Fruit fly (Drosophila melanogaster) whole organism, pupa: ENCODE measurements around the gene poe.

Experiments used
- CG10348 ChIP-seq: fragments of 200-800 bp; sonication (Bioruptor generic); IDR thresholded peaks from 2 replicates; pipeline ENCODE4 v1.3.6; 2022; ENCODE audit warnings: missing biosample characterization, missing genetic modification characterization
- CG12605 ChIP-seq: fragments of 200-800 bp; sonication (Bioruptor generic); IDR thresholded peaks from 2 replicates; pipeline ENCODE4 v1.3.6; 2022; ENCODE audit warnings: missing biosample characterization, missing genetic modification characterization
- CG13204 ChIP-seq: fragments of 200-800 bp; sonication (Bioruptor generic); optimal IDR thresholded peaks from 2 replicates; lab custom pipeline; 2018; ENCODE audit warnings: missing biosample characterization, mild to moderate bottlenecking, missing genetic modification characterization, moderate library complexity
- CG14655 ChIP-seq: fragments of 200-800 bp; sonication (Bioruptor generic); optimal IDR thresholded peaks from 3 replicates; lab custom pipeline; 2017; ENCODE audit warnings: mild to moderate bottlenecking, missing biosample characterization, missing genetic modification reagents, missing genetic modification characterization
- CG15710 ChIP-seq: fragments of 200-800 bp; sonication (Bioruptor generic); optimal IDR thresholded peaks from 2 replicates; lab custom pipeline; 2018; ENCODE audit warnings: missing biosample characterization, mild to moderate bottlenecking, missing genetic modification characterization, moderate library complexity
- CG17806 ChIP-seq: fragments of 200-800 bp; sonication (Bioruptor generic); optimal IDR thresholded peaks from 2 replicates; lab custom pipeline; 2018; ENCODE audit warnings: missing biosample characterization, mild to moderate bottlenecking, missing genetic modification characterization, moderate library complexity
- CG32121 ChIP-seq: fragments of 200-800 bp; sonication (Bioruptor generic); IDR thresholded peaks from 2 replicates; pipeline ENCODE4 v1.3.6; 2022; ENCODE audit warnings: missing biosample characterization, missing genetic modification characterization
- CG34367 ChIP-seq: fragments of 200-800 bp; sonication (Bioruptor generic); optimal IDR thresholded peaks from 2 replicates; lab custom pipeline; 2018; ENCODE audit warnings: missing biosample characterization, mild to moderate bottlenecking, missing genetic modification characterization
- CG4496 ChIP-seq: fragments of 200-800 bp; sonication (Bioruptor generic); IDR thresholded peaks from 3 replicates; pipeline ENCODE4 v1.3.6; 2022; ENCODE audit warnings: missing biosample characterization, missing genetic modification characterization
- CG8159 ChIP-seq: fragments of 200-800 bp; sonication (Bioruptor generic); optimal IDR thresholded peaks from 3 replicates; lab custom pipeline; 2018; ENCODE audit warnings: missing biosample characterization, mild to moderate bottlenecking, missing genetic modification characterization, moderate library complexity
- CG8301 ChIP-seq: fragments of 200-800 bp; sonication (Bioruptor generic); optimal IDR thresholded peaks from 2 replicates; lab custom pipeline; 2018; ENCODE audit warnings: missing biosample characterization, mild to moderate bottlenecking, missing genetic modification characterization
- CG9948 ChIP-seq: fragments of 200-800 bp; sonication (Bioruptor generic); optimal IDR thresholded peaks from 2 replicates; lab custom pipeline; 2018; ENCODE audit warnings: missing biosample characterization, mild to moderate bottlenecking, missing genetic modification characterization, moderate library complexity
- D1 ChIP-seq: fragments of 200-800 bp; sonication (Bioruptor generic); optimal IDR thresholded peaks from 2 replicates; lab custom pipeline; 2018; ENCODE audit warnings: missing biosample characterization, mild to moderate bottlenecking, missing genetic modification characterization, moderate library complexity
- EcR ChIP-seq: fragments of 200-800 bp; sonication (Bioruptor generic); optimal IDR thresholded peaks from 3 replicates; lab custom pipeline; 2019; ENCODE audit warnings: missing biosample characterization, missing genetic modification characterization, mild to moderate bottlenecking, moderate library complexity, missing genetic modification reagents
- Ets98B ChIP-seq: fragments of 200-800 bp; sonication (Bioruptor generic); IDR thresholded peaks from 2 replicates; pipeline ENCODE4 v1.3.6; 2022; ENCODE audit warnings: missing biosample characterization, missing genetic modification characterization
- Pif1A ChIP-seq: fragments of 200-800 bp; sonication (Bioruptor generic); optimal IDR thresholded peaks from 3 replicates; lab custom pipeline; 2016; ENCODE audit warnings: missing biosample characterization, missing genetic modification characterization
- Pif1B ChIP-seq: fragments of 200-800 bp; sonication (Bioruptor generic); optimal IDR thresholded peaks from 3 replicates; lab custom pipeline; 2016; ENCODE audit warnings: missing biosample characterization, missing genetic modification characterization
- Snoo ChIP-seq: fragments of 200-800 bp; sonication (Bioruptor generic); optimal IDR thresholded peaks from 3 replicates; lab custom pipeline; 2017; ENCODE audit warnings: missing biosample characterization, mild to moderate bottlenecking, missing genetic modification characterization, inconsistent platforms
- fd96Ca ChIP-seq: fragments of 200-800 bp; sonication (Bioruptor generic); IDR thresholded peaks from 3 replicates; pipeline ENCODE4 v1.3.6; 2022; ENCODE audit warnings: missing biosample characterization, missing genetic modification characterization
- gl ChIP-seq: fragments of 200-800 bp; sonication (Bioruptor generic); optimal IDR thresholded peaks from 2 replicates; lab custom pipeline; 2018; ENCODE audit warnings: missing biosample characterization, mild to moderate bottlenecking, missing genetic modification characterization
- rn ChIP-seq: fragments of 200-800 bp; sonication (Bioruptor generic); IDR thresholded peaks from 2 replicates; pipeline ENCODE4 v1.3.6; 2022; ENCODE audit warnings: missing biosample characterization, missing genetic modification characterization

The poe gene

dm6 chr2L:8024325-8024724, 47.1 kb downstream of the poe start:
- TF ChIP-seq CG14655 (GFP tag; lab: Kevin White, UChicago), result no peak
- TF ChIP-seq D1 (tag; lab: Kevin White, UChicago), result no peak
- no peak for TF ChIP-seq CG13204
- TF ChIP-seq CG10348, result no peak
- TF ChIP-seq Pif1B (GFP tag; lab: Kevin White, UChicago), result no peak
- no peak for TF ChIP-seq Snoo
- no peak for TF ChIP-seq CG8301 (tag; lab: Kevin White, UChicago)
- TF ChIP-seq Ets98B (GFP tag; lab: Robert Waterston, UW), result no peak
- no peak for TF ChIP-seq CG12605
- no peak for TF ChIP-seq CG17806 (tag; lab: Kevin White, UChicago)
- no peak for TF ChIP-seq CG15710 (tag; lab: Kevin White, UChicago)
- no peak for TF ChIP-seq CG9948 (tag; lab: Kevin White, UChicago)
- no peak for TF ChIP-seq CG34367 (tag; lab: Kevin White, UChicago)
- TF ChIP-seq EcR, result no peak
- no peak for TF ChIP-seq Pif1A (GFP tag; lab: Kevin White, UChicago)
- no peak for TF ChIP-seq CG4496 (GFP tag; lab: Robert Waterston, UW)

- TF ChIP-seq EcR, result peak; percentile 20
- no peak for TF ChIP-seq CG14655 (GFP tag; lab: Kevin White, UChicago)
- TF ChIP-seq gl (tag; lab: Kevin White, UChicago), result peak; percentile 4
These were observed 58.9 kb downstream of the poe start for dm6 chr2L:8012551-8012950.

dm6 chr2L:8010602-8011455, 60.6 kb downstream of the poe start, which contains the start of the genes Glyat and Tg:
Gene Glyat (minus strand): TSS chr2L:8010652.
Gene Tg (plus strand): TSS chr2L:8011405.
- TF ChIP-seq CG12605 (peak; percentile 48), CG15710 (tag; lab: Kevin White, UChicago) (no peak), D1 (tag; lab: Kevin White, UChicago) (peak; percentile 14), rn (no peak), Pif1B (GFP tag; lab: Kevin White, UChicago) (no peak), CG32121 (no peak), CG4496 (GFP tag; lab: Robert Waterston, UW) (no peak; the same call in 2 of the 3 replicates), CG14655 (GFP tag; lab: Kevin White, UChicago) (no peak), EcR (no peak)

- TF ChIP-seq Snoo, result no peak
- TF ChIP-seq CG34367 (tag; lab: Kevin White, UChicago), result peak; percentile 21
- no peak for TF ChIP-seq CG10348
- TF ChIP-seq CG13204, result peak; percentile 49
- peak; percentile 47 for TF ChIP-seq EcR
- TF ChIP-seq CG8159 (tag; lab: Kevin White, UChicago), result no peak
- peak; percentile 35; the same call in 1 of the 2 replicates for TF ChIP-seq Ets98B (GFP tag; lab: Robert Waterston, UW)
- peak; percentile 28 for TF ChIP-seq CG15710 (tag; lab: Kevin White, UChicago)
- TF ChIP-seq CG8301 (tag; lab: Kevin White, UChicago), result no peak
- TF ChIP-seq CG12605, result peak; percentile 88
- TF ChIP-seq Pif1A (GFP tag; lab: Kevin White, UChicago), result peak; percentile 45
- no peak for TF ChIP-seq rn
- TF ChIP-seq CG32121, result no peak
- peak; percentile 43 for TF ChIP-seq gl (tag; lab: Kevin White, UChicago)
- no peak for TF ChIP-seq CG17806 (tag; lab: Kevin White, UChicago)
- TF ChIP-seq fd96Ca (GFP tag; lab: Robert Waterston, UW), result no peak
- TF ChIP-seq CG9948 (tag; lab: Kevin White, UChicago), result no peak
- TF ChIP-seq Pif1B (GFP tag; lab: Kevin White, UChicago), result peak; percentile 15
- TF ChIP-seq CG4496 (GFP tag; lab: Robert Waterston, UW), result peak; percentile 30; the same call in 1 of the 3 replicates
- TF ChIP-seq D1 (tag; lab: Kevin White, UChicago), result no peak
- no peak for TF ChIP-seq CG14655 (GFP tag; lab: Kevin White, UChicago)
These were observed 61.9 kb downstream of the poe start, which contains the start of gene CG12560 for dm6 chr2L:8009283-8010211. Gene CG12560 (minus strand): TSS chr2L:8009477.

dm6 chr2L:8007160-8007876, 64.1 kb downstream of the poe start, which contains the start of gene Spn28Dc:
Gene Spn28Dc (minus strand): TSS chr2L:8007210.
- TF ChIP-seq fd96Ca (GFP tag; lab: Robert Waterston, UW), result 0 out of 3 replicates have a peak, but pooled peaks have one; percentile 25
- TF ChIP-seq Pif1B (GFP tag; lab: Kevin White, UChicago), result peak; percentile 44
- peak; percentile 72 for TF ChIP-seq EcR
- TF ChIP-seq CG13204, result peak; percentile 13
- no peak for TF ChIP-seq CG15710 (tag; lab: Kevin White, UChicago)
- peak; percentile 29 for TF ChIP-seq Snoo
- TF ChIP-seq gl (tag; lab: Kevin White, UChicago), result peak; percentile 33
- no peak for TF ChIP-seq CG14655 (GFP tag; lab: Kevin White, UChicago)
